Worm (Caenorhabditis elegans) whole organism, early embryonic: Measurements from ENCODE around the gene drh-1.

Experiments used
- aly-1 ChIP-seq: sonication (generic microtip); optimal IDR thresholded peaks from 2 replicates; lab custom pipeline; 2016; ENCODE audit warnings: missing genetic modification characterization, missing compliant biosample characterization
- ama-1 ChIP-seq: fragments of 150-350 bp; optimal IDR thresholded peaks from 2 replicates; lab custom pipeline; 2014
- ceh-13 ChIP-seq: fragments of 200-800 bp; sonication (Bioruptor generic); optimal IDR thresholded peaks from 2 replicates; lab custom pipeline; 2018; ENCODE audit warnings: mild to moderate bottlenecking, missing genetic modification characterization, missing compliant biosample characterization
- ets-7 ChIP-seq: sonication (generic microtip); optimal IDR thresholded peaks from 2 replicates; lab custom pipeline; 2016; ENCODE audit warnings: missing genotype, missing genetic modification characterization, missing compliant biosample characterization
- flt-1 ChIP-seq: fragments of 200-800 bp; sonication (Bioruptor generic); IDR thresholded peaks from 2 replicates; pipeline ENCODE4 v1.3.6; 2022; ENCODE audit warnings: missing genetic modification characterization, missing compliant biosample characterization
- hmbx-1 ChIP-seq: sonication (generic microtip); optimal IDR thresholded peaks from 2 replicates; lab custom pipeline; 2016; ENCODE audit warnings: mild to moderate bottlenecking, missing genetic modification characterization, missing compliant biosample characterization
- hmg-4 ChIP-seq: fragments of 200-800 bp; sonication (Bioruptor generic); optimal IDR thresholded peaks from 2 replicates; lab custom pipeline; 2018; ENCODE audit warnings: mild to moderate bottlenecking, missing genetic modification characterization, missing compliant biosample characterization
- tra-4 ChIP-seq: sonication (generic microtip); optimal IDR thresholded peaks from 2 replicates; lab custom pipeline; 2017; ENCODE audit warnings: missing genetic modification characterization, missing compliant biosample characterization

- TF ChIP-seq flt-1 (GFP tag; lab: Robert Waterston, UW): no peak
- no peak for TF ChIP-seq ets-7 (tag; lab: Kevin White, UChicago)
- TF ChIP-seq ama-1 (lab: Kevin White, UChicago): no peak
- TF ChIP-seq hmbx-1: no peak
- TF ChIP-seq tra-4 (tag; lab: Kevin White, UChicago): no peak
- TF ChIP-seq aly-1: no peak
- TF ChIP-seq hmg-4: no peak
- no peak for TF ChIP-seq ceh-13
These were observed 9.0 kb upstream of the drh-1 start for ce11 chrIV:6622142-6622541.
